Worm (Caenorhabditis elegans) whole organism, mixed stage, embryonic: ENCODE data around the gene F26F4.6.

Source experiments
- blmp-1 ChIP-seq: fragments of 150-350 bp; optimal IDR thresholded peaks from 2 replicates; lab custom pipeline; 2014; ENCODE audit warnings: missing biosample characterization, missing genetic modification characterization
- ceh-39 ChIP-seq: fragments of 150-350 bp; optimal IDR thresholded peaks from 2 replicates; lab custom pipeline; 2014; ENCODE audit warnings: missing biosample characterization, missing genetic modification characterization
- ceh-43 ChIP-seq: fragments of 200-800 bp; sonication (Bioruptor generic); optimal IDR thresholded peaks from 2 replicates; lab custom pipeline; 2018; ENCODE audit warnings: mild to moderate bottlenecking, missing genetic modification characterization, moderate library complexity, missing compliant biosample characterization
- ceh-83 ChIP-seq: fragments of 200-800 bp; sonication (Bioruptor generic); optimal IDR thresholded peaks from 2 replicates; lab custom pipeline; 2018; ENCODE audit warnings: mild to moderate bottlenecking, missing genetic modification characterization, missing compliant biosample characterization
- cnd-1 ChIP-seq: fragments of 200-800 bp; sonication (Bioruptor generic); optimal IDR thresholded peaks from 2 replicates; lab custom pipeline; 2018; ENCODE audit warnings: mild to moderate bottlenecking, missing genetic modification characterization, missing compliant biosample characterization
- drap-1 ChIP-seq: fragments of 200-800 bp; sonication (Bioruptor generic); optimal IDR thresholded peaks from 3 replicates; lab custom pipeline; 2018; ENCODE audit warnings: mild to moderate bottlenecking, missing genetic modification characterization, missing compliant biosample characterization
- flh-1 ChIP-seq: fragments of 200-800 bp; sonication (Bioruptor generic); optimal IDR thresholded peaks from 2 replicates; lab custom pipeline; 2018; ENCODE audit warnings: mild to moderate bottlenecking, missing genetic modification characterization, moderate library complexity, missing compliant biosample characterization
- ham-2 ChIP-seq: fragments of 200-800 bp; sonication (Bioruptor generic); optimal IDR thresholded peaks from 2 replicates; lab custom pipeline; 2018; ENCODE audit warnings: mild to moderate bottlenecking, missing genetic modification characterization, missing compliant biosample characterization
- hlh-1 ChIP-seq: fragments of 150-350 bp; optimal IDR thresholded peaks from 2 replicates; lab custom pipeline; 2014; ENCODE audit warnings: missing biosample characterization, missing genetic modification reagents, missing genetic modification characterization
- lin-32 ChIP-seq: fragments of 200-800 bp; sonication (Bioruptor generic); optimal IDR thresholded peaks from 2 replicates; lab custom pipeline; 2018; ENCODE audit warnings: mild to moderate bottlenecking, missing genetic modification characterization, missing compliant biosample characterization
- lsy-2 ChIP-seq: fragments of 150-350 bp; optimal IDR thresholded peaks from 2 replicates; lab custom pipeline; 2014; ENCODE audit warnings: missing biosample characterization, missing genetic modification characterization
- mab-5 ChIP-seq: fragments of 150-350 bp; optimal IDR thresholded peaks from 2 replicates; lab custom pipeline; 2014; ENCODE audit warnings: missing biosample characterization, missing genetic modification characterization
- mep-1 ChIP-seq: fragments of 150-350 bp; optimal IDR thresholded peaks from 2 replicates; lab custom pipeline; 2017; ENCODE audit warnings: missing biosample characterization, missing genetic modification reagents, missing genetic modification characterization, inconsistent platforms
- mls-2 ChIP-seq: sonication (generic microtip); optimal IDR thresholded peaks from 2 replicates; lab custom pipeline; 2016; ENCODE audit warnings: mild to moderate bottlenecking, missing genetic modification characterization, moderate library complexity, missing compliant biosample characterization
- nhr-12 ChIP-seq: fragments of 150-350 bp; optimal IDR thresholded peaks from 2 replicates; lab custom pipeline; 2014; ENCODE audit warnings: missing biosample characterization, missing genetic modification characterization
- nhr-2 ChIP-seq: fragments of 150-350 bp; optimal IDR thresholded peaks from 2 replicates; lab custom pipeline; 2014; ENCODE audit warnings: missing biosample characterization, missing genetic modification characterization
- nhr-237 ChIP-seq: fragments of 150-350 bp; optimal IDR thresholded peaks from 2 replicates; lab custom pipeline; 2014; ENCODE audit warnings: missing biosample characterization, missing genetic modification characterization
- sem-2 ChIP-seq: fragments of 200-800 bp; sonication (Bioruptor generic); optimal IDR thresholded peaks from 2 replicates; lab custom pipeline; 2018; ENCODE audit warnings: mild to moderate bottlenecking, missing genetic modification characterization, missing compliant biosample characterization
- snpc-4 ChIP-seq: fragments of 150-350 bp; optimal IDR thresholded peaks from 2 replicates; lab custom pipeline; 2014; ENCODE audit warnings: missing biosample characterization, missing genetic modification characterization
- sptf-1 ChIP-seq: sonication (generic microtip); optimal IDR thresholded peaks from 2 replicates; lab custom pipeline; 2017; ENCODE audit warnings: mild to moderate bottlenecking, missing genetic modification characterization, moderate library complexity, missing compliant biosample characterization
- unc-39 ChIP-seq: fragments of 150-350 bp; optimal IDR thresholded peaks from 2 replicates; lab custom pipeline; 2014; ENCODE audit warnings: missing biosample characterization, missing genetic modification characterization
- zip-8 ChIP-seq: fragments of 150-350 bp; optimal IDR thresholded peaks from 2 replicates; lab custom pipeline; 2014; ENCODE audit warnings: missing biosample characterization, missing genetic modification characterization
- ztf-11 ChIP-seq: fragments of 150-350 bp; optimal IDR thresholded peaks from 2 replicates; lab custom pipeline; 2014; ENCODE audit warnings: missing biosample characterization, missing genetic modification characterization

The F26F4.6 gene

DNA sequence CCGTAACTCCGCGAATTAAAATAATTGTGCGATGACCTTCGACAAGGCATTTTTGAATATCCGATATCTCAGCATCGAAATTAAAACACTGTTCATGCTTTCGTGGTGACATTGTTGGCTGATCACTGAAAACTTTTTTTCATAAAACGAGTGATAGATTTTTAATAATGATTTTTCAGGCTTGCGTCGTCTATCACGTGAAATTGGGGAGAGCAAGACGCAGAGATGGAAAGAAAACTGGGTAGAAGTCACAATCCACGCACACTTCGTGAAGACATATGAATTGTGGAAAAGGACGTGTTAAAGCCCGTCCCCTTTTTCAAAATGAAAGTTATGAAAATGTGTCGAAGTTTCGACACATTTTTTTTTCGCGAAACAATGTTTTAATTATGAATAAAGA, 43.7 kb downstream of the F26F4.6 start, which contains the start of gene nonu-1:
TSS of gene nonu-1 (minus strand) at position 169 of the 400 bp plus-strand sequence.
- TF ChIP-seq sptf-1 (no peak), zip-8 (tag; lab: Kevin White, UChicago) (no peak)
- TF ChIP-seq, all 35 proteins: peak for 0

- TF ChIP-seq blmp-1 (tag; lab: Kevin White, UChicago), result no peak
- TF ChIP-seq mab-5 (tag; lab: Kevin White, UChicago), result no peak
- no peak for TF ChIP-seq mep-1 (tag; lab: Kevin White, UChicago)
- no peak for TF ChIP-seq drap-1 (GFP tag; lab: Kevin White, UChicago)
- TF ChIP-seq ceh-39 (tag; lab: Kevin White, UChicago), result no peak
- no peak for TF ChIP-seq zip-8 (tag; lab: Kevin White, UChicago)
- no peak for TF ChIP-seq mls-2 (tag; lab: Kevin White, UChicago)
- TF ChIP-seq nhr-2, result no peak
- no peak for TF ChIP-seq ztf-11 (tag; lab: Kevin White, UChicago)
- TF ChIP-seq ham-2, result no peak
- no peak for TF ChIP-seq nhr-237 (tag; lab: Kevin White, UChicago)
- TF ChIP-seq unc-39 (tag; lab: Kevin White, UChicago), result no peak
- no peak for TF ChIP-seq ceh-43 (GFP tag; lab: Kevin White, UChicago)
- no peak for TF ChIP-seq sem-2 (GFP tag; lab: Kevin White, UChicago)
- TF ChIP-seq sptf-1, result no peak
- TF ChIP-seq flh-1 (GFP tag; lab: Kevin White, UChicago), result no peak
- no peak for TF ChIP-seq lin-32 (GFP tag; lab: Kevin White, UChicago)
- TF ChIP-seq ceh-83 (GFP tag; lab: Kevin White, UChicago), result no peak
- TF ChIP-seq lsy-2 (tag; lab: Kevin White, UChicago), result no peak
- no peak for TF ChIP-seq hlh-1 (tag; lab: Kevin White, UChicago)
These were observed 49.1 kb downstream of the F26F4.6 start, which contains the start of the genes clec-157 and fkh-5 for ce11 chrIII:4844327-4844726. Gene clec-157 (minus strand): TSS chrIII:4844427. Gene fkh-5 (plus strand): TSS chrIII:4844662.

ce11 chrIII:4842173-4842572, 51.3 kb downstream of the F26F4.6 start, which contains the start of gene clec-156:
Gene clec-156 (minus strand): TSS chrIII:4842273.
- TF ChIP-seq zip-8 (tag; lab: Kevin White, UChicago) (no peak), mls-2 (tag; lab: Kevin White, UChicago) (no peak), sem-2 (GFP tag; lab: Kevin White, UChicago) (no peak), ham-2 (no peak), mab-5 (tag; lab: Kevin White, UChicago) (no peak), ceh-83 (GFP tag; lab: Kevin White, UChicago) (no peak), cnd-1 (tag; lab: Kevin White, UChicago) (no peak), snpc-4 (tag; lab: Kevin White, UChicago) (no peak), unc-39 (tag; lab: Kevin White, UChicago) (no peak), blmp-1 (tag; lab: Kevin White, UChicago) (no peak), nhr-2 (no peak), lsy-2 (tag; lab: Kevin White, UChicago) (no peak), ceh-39 (tag; lab: Kevin White, UChicago) (no peak), nhr-12 (tag; lab: Kevin White, UChicago) (no peak), sptf-1 (no peak)
